Worm (Caenorhabditis elegans) whole organism, L4 larva: ENCODE data around the gene nlp-21.

Experiments used
- R02D3.7 ChIP-seq: fragments of 150-350 bp; sonication (generic microtip); optimal IDR thresholded peaks from 3 replicates; lab custom pipeline; 2014; ENCODE audit warnings: missing biosample characterization, missing genetic modification characterization
- ctbp-1 ChIP-seq: fragments of 200-800 bp; sonication (Bioruptor generic); IDR thresholded peaks from 2 replicates; pipeline ENCODE4 v1.3.6; 2022; ENCODE audit warnings: missing genetic modification reagents, missing genetic modification characterization, missing compliant biosample characterization
- hmg-1.1 ChIP-seq: fragments of 200-800 bp; sonication (Bioruptor generic); IDR thresholded peaks from 2 replicates; pipeline ENCODE4 v1.3.6; 2022; ENCODE audit warnings: missing genetic modification reagents, missing genetic modification characterization, missing compliant biosample characterization
- mes-2 ChIP-seq: sonication (generic microtip); optimal IDR thresholded peaks from 2 replicates; lab custom pipeline; 2016; ENCODE audit warnings: missing genotype, mild to moderate bottlenecking, missing genetic modification characterization, missing compliant biosample characterization; ENCODE audit not compliant: poor library complexity, severe bottlenecking
- mxl-2 ChIP-seq: fragments of 200-800 bp; sonication (Bioruptor generic); conservative IDR thresholded peaks from 2 replicates; pipeline ENCODE4 v1.3.6; 2022; ENCODE audit warnings: missing genetic modification reagents, missing genetic modification characterization, missing compliant biosample characterization

- TF ChIP-seq R02D3.7 (tag; lab: Kevin White, UChicago) (no peak), ctbp-1 (GFP tag; lab: Robert Waterston, UW) (no peak), mes-2 (tag; lab: Kevin White, UChicago) (no peak), hmg-1.1 (GFP tag; lab: Robert Waterston, UW) (no peak), mxl-2 (GFP tag; lab: Robert Waterston, UW) (no peak)
Observed at ce11 chrIII:11371688-11372087, 21.4 kb downstream of the nlp-21 start, which contains the start of gene tba-7.
